Fruit fly (Drosophila melanogaster) whole organism, embryonic: ENCODE data around the gene CG14205.

Source experiments
- Adf1 ChIP-seq: fragments of 200-800 bp; sonication (Bioruptor generic); IDR thresholded peaks from 2 replicates; pipeline ENCODE4 v1.3.6; 2022; ENCODE audit warnings: missing biosample characterization, missing genetic modification characterization
- B-H2 ChIP-seq: fragments of 200-800 bp; sonication (Bioruptor generic); optimal IDR thresholded peaks from 2 replicates; lab custom pipeline; 2018; ENCODE audit warnings: missing biosample characterization, mild to moderate bottlenecking, missing genetic modification characterization
- CG15479 ChIP-seq: fragments of 200-800 bp; sonication (Bioruptor generic); optimal IDR thresholded peaks from 3 replicates; lab custom pipeline; 2019; ENCODE audit warnings: missing biosample characterization, mild to moderate bottlenecking, missing genetic modification characterization, moderate library complexity
- CG17385 ChIP-seq: fragments of 200-800 bp; sonication (Bioruptor generic); optimal IDR thresholded peaks from 3 replicates; lab custom pipeline; 2018; ENCODE audit warnings: missing biosample characterization, mild to moderate bottlenecking, missing genetic modification characterization
- CG18599 ChIP-seq: fragments of 200-800 bp; sonication (Bioruptor generic); optimal IDR thresholded peaks from 3 replicates; lab custom pipeline; 2017; ENCODE audit warnings: missing biosample characterization, missing genetic modification characterization, mild to moderate bottlenecking, moderate library complexity, missing genetic modification reagents
- CG30431 ChIP-seq: fragments of 200-800 bp; sonication (Bioruptor generic); optimal IDR thresholded peaks from 2 replicates; lab custom pipeline; 2017; ENCODE audit warnings: missing biosample characterization, missing genetic modification characterization
- CG32532 ChIP-seq: fragments of 200-800 bp; sonication (Bioruptor generic); IDR thresholded peaks from 2 replicates; pipeline ENCODE4 v1.3.6; 2022; ENCODE audit warnings: missing biosample characterization, missing genetic modification characterization
- CG34224 ChIP-seq: fragments of 200-800 bp; sonication (Bioruptor generic); IDR thresholded peaks from 3 replicates; pipeline ENCODE4 v1.3.6; 2022; ENCODE audit warnings: missing biosample characterization, missing genetic modification characterization; ENCODE audit not compliant: partially characterized antibody
- CG34376 ChIP-seq: fragments of 200-800 bp; sonication (Bioruptor generic); optimal IDR thresholded peaks from 2 replicates; lab custom pipeline; 2018; ENCODE audit warnings: missing biosample characterization, mild to moderate bottlenecking, missing genetic modification characterization
- CG4360 ChIP-seq: fragments of 200-800 bp; sonication (Bioruptor generic); IDR thresholded peaks from 2 replicates; pipeline ENCODE4 v1.3.6; 2022; ENCODE audit warnings: missing biosample characterization, missing genetic modification characterization
- CG43689 ChIP-seq: fragments of 200-800 bp; sonication (Bioruptor generic); IDR thresholded peaks from 2 replicates; pipeline ENCODE4 v1.3.6; 2022; ENCODE audit warnings: missing biosample characterization, missing genetic modification characterization
- CG8290 ChIP-seq, 3 experiments: fragments of 200-800 bp; sonication (Bioruptor generic); optimal IDR thresholded peaks; 2 replicates each; lab custom pipeline; 2016 to 2019; ENCODE audit warnings: missing biosample characterization in 3 of 3, missing genetic modification characterization in 3 of 3, mild to moderate bottlenecking in 2 of 3, moderate library complexity in 1 of 3
- CG8478 ChIP-seq: fragments of >200 bp; optimal IDR thresholded peaks from 2 replicates; lab custom pipeline; 2018
- CG9215 ChIP-seq: fragments of 200-800 bp; sonication (Bioruptor generic); IDR thresholded peaks from 2 replicates; pipeline ENCODE4 v1.3.6; 2022; ENCODE audit warnings: missing biosample characterization, missing genetic modification characterization
- Chrac-16 ChIP-seq: fragments of 200-800 bp; sonication (Bioruptor generic); optimal IDR thresholded peaks from 3 replicates; lab custom pipeline; 2016; ENCODE audit warnings: missing biosample characterization, missing genetic modification characterization
- Dip3 ChIP-seq: fragments of 200-800 bp; sonication (Bioruptor generic); optimal IDR thresholded peaks from 3 replicates; lab custom pipeline; 2016; ENCODE audit warnings: missing biosample characterization, missing genetic modification characterization
- Drgx ChIP-seq: fragments of 200-800 bp; sonication (Bioruptor generic); IDR thresholded peaks from 2 replicates; pipeline ENCODE4 v1.3.6; 2022; ENCODE audit warnings: missing biosample characterization, missing genetic modification characterization
- Eip74EF ChIP-seq, 2 experiments: fragments of 200-800 bp in 1 of 2; fragments of >200 bp in 1 of 2; sonication (Bioruptor generic) in 1 of 2; optimal IDR thresholded peaks; 2 replicates each; lab custom pipeline; 2017 to 2019; ENCODE audit warnings: missing biosample characterization in 2 of 2, missing genetic modification characterization in 2 of 2, mild to moderate bottlenecking in 1 of 2, moderate library complexity in 1 of 2
- HLHmδ ChIP-seq: fragments of 200-800 bp; sonication (Bioruptor generic); optimal IDR thresholded peaks from 2 replicates; lab custom pipeline; 2018; ENCODE audit warnings: missing biosample characterization, mild to moderate bottlenecking, missing genetic modification characterization, moderate library complexity
- Hand ChIP-seq: fragments of 200-800 bp; sonication (Bioruptor generic); optimal IDR thresholded peaks from 2 replicates; lab custom pipeline; 2017; ENCODE audit warnings: mild to moderate bottlenecking, missing biosample characterization, missing genetic modification reagents, missing genetic modification characterization
- Hmr ChIP-seq: fragments of 200-800 bp; sonication (Bioruptor generic); optimal IDR thresholded peaks from 3 replicates; lab custom pipeline; 2017; ENCODE audit warnings: mild to moderate bottlenecking, missing biosample characterization, missing genetic modification reagents, missing genetic modification characterization
- MBD-R2 ChIP-seq: fragments of 200-800 bp; sonication (Bioruptor generic); IDR thresholded peaks from 2 replicates; pipeline ENCODE4 v1.3.6; 2022; ENCODE audit warnings: missing biosample characterization, missing genetic modification characterization
- Med ChIP-seq: fragments of 200-800 bp; sonication (Bioruptor generic); peaks from one replicate; lab custom pipeline; 2016; ENCODE audit warnings: missing biosample characterization, missing genetic modification characterization, mild to moderate bottlenecking, inconsistent platforms, moderate library complexity
- Neu2 ChIP-seq: fragments of 200-800 bp; sonication (Bioruptor generic); optimal IDR thresholded peaks from 3 replicates; lab custom pipeline; 2016; ENCODE audit warnings: missing biosample characterization, missing genetic modification characterization, borderline replicate concordance
- Trl ChIP-seq, 3 experiments: fragments of >200 bp in 2 of 3; fragments of 200-800 bp in 1 of 3; sonication (Bioruptor generic) in 1 of 3; optimal IDR thresholded peaks; 2 replicates in 1 of 3; 3 replicates in 2 of 3; lab custom pipeline; 2016 to 2017; ENCODE audit warnings: missing biosample characterization in 1 of 3, missing genetic modification characterization in 1 of 3
- YL-1 ChIP-seq: fragments of 200-800 bp; sonication (Bioruptor generic); optimal IDR thresholded peaks from 3 replicates; lab custom pipeline; 2017; ENCODE audit warnings: missing biosample characterization, mild to moderate bottlenecking, missing genetic modification characterization
- bbx ChIP-seq: fragments of 200-800 bp; sonication (Bioruptor generic); IDR thresholded peaks from 2 replicates; pipeline ENCODE4 v1.3.6; 2022; ENCODE audit warnings: missing biosample characterization, missing genetic modification characterization; ENCODE audit not compliant: partially characterized antibody
- cg ChIP-seq: fragments of 200-800 bp; sonication (Bioruptor generic); optimal IDR thresholded peaks from 3 replicates; lab custom pipeline; 2019; ENCODE audit warnings: missing biosample characterization, mild to moderate bottlenecking, missing genetic modification characterization, moderate library complexity
- chm ChIP-seq: fragments of 200-800 bp; sonication (Bioruptor generic); IDR thresholded peaks from 2 replicates; pipeline ENCODE4 v1.3.6; 2022; ENCODE audit warnings: missing biosample characterization, missing genetic modification characterization
- chn ChIP-seq: fragments of 200-800 bp; sonication (Bioruptor generic); optimal IDR thresholded peaks from 2 replicates; lab custom pipeline; 2016; ENCODE audit warnings: missing biosample characterization, missing genetic modification characterization
- ewg ChIP-seq: fragments of 200-800 bp; sonication (Bioruptor generic); optimal IDR thresholded peaks from 3 replicates; lab custom pipeline; 2017; ENCODE audit warnings: mild to moderate bottlenecking, missing biosample characterization, missing genetic modification reagents, missing genetic modification characterization
- exex ChIP-seq: fragments of 200-800 bp; sonication (Bioruptor generic); optimal IDR thresholded peaks from 4 replicates; lab custom pipeline; 2018; ENCODE audit warnings: missing biosample characterization, mild to moderate bottlenecking, missing genetic modification characterization, moderate library complexity
- insv ChIP-seq, 2 experiments: fragments of 200-800 bp; sonication (Bioruptor generic); optimal IDR thresholded peaks; 3 replicates each; lab custom pipeline; 2016 to 2018; ENCODE audit warnings: missing biosample characterization in 2 of 2, missing genetic modification characterization in 2 of 2
- lab ChIP-seq: fragments of 200-800 bp; sonication (Bioruptor generic); optimal IDR thresholded peaks from 3 replicates; lab custom pipeline; 2017; ENCODE audit warnings: missing biosample characterization, missing genetic modification characterization, mild to moderate bottlenecking, moderate library complexity, missing genetic modification reagents
- lola ChIP-seq, 3 experiments: fragments of >200 bp in 2 of 3; fragments of 200-800 bp in 1 of 3; sonication (Bioruptor generic) in 1 of 3; optimal IDR thresholded peaks; 2 replicates each; lab custom pipeline; 2017 to 2019; ENCODE audit warnings: missing biosample characterization in 3 of 3, missing genetic modification characterization in 3 of 3, mild to moderate bottlenecking in 1 of 3, moderate library complexity in 1 of 3
- maf-S ChIP-seq: fragments of 200-800 bp; sonication (Bioruptor generic); optimal IDR thresholded peaks from 2 replicates; lab custom pipeline; 2016; ENCODE audit warnings: missing biosample characterization, missing genetic modification characterization
- nom ChIP-seq: fragments of 200-800 bp; sonication (Bioruptor generic); optimal IDR thresholded peaks from 2 replicates; lab custom pipeline; 2017; ENCODE audit warnings: missing biosample characterization, missing genetic modification characterization, mild to moderate bottlenecking, moderate library complexity, missing genetic modification reagents
- peb ChIP-seq: fragments of 200-800 bp; sonication (Bioruptor generic); IDR thresholded peaks from 2 replicates; pipeline ENCODE4 v1.3.6; 2022; ENCODE audit warnings: missing biosample characterization, missing genetic modification characterization
- pho ChIP-seq: fragments of 200-800 bp; sonication (Bioruptor generic); optimal IDR thresholded peaks from 2 replicates; lab custom pipeline; 2016; ENCODE audit warnings: missing biosample characterization, missing genetic modification characterization
- pita ChIP-seq: fragments of 200-800 bp; sonication (Bioruptor generic); optimal IDR thresholded peaks from 2 replicates; lab custom pipeline; 2017; ENCODE audit warnings: missing biosample characterization, mild to moderate bottlenecking, missing genetic modification characterization
- pros ChIP-seq: fragments of 200-800 bp; sonication (Bioruptor generic); optimal IDR thresholded peaks from 3 replicates; lab custom pipeline; 2019; ENCODE audit warnings: missing biosample characterization, mild to moderate bottlenecking, missing genetic modification characterization, moderate library complexity
- psq ChIP-seq: fragments of 200-800 bp; sonication (Bioruptor generic); optimal IDR thresholded peaks from 2 replicates; lab custom pipeline; 2017; ENCODE audit warnings: missing biosample characterization, missing genetic modification characterization
- pzg ChIP-seq: fragments of 200-800 bp; sonication (Bioruptor generic); optimal IDR thresholded peaks from 3 replicates; lab custom pipeline; 2018; ENCODE audit warnings: missing biosample characterization, mild to moderate bottlenecking, missing genetic modification characterization, moderate library complexity
- sens ChIP-seq: fragments of 200-800 bp; sonication (Bioruptor generic); peaks from one replicate; lab custom pipeline; 2016; ENCODE audit warnings: missing biosample characterization, missing genetic modification characterization
- sens-2 ChIP-seq: fragments of 200-800 bp; sonication (Bioruptor generic); IDR thresholded peaks from 2 replicates; pipeline ENCODE4 v1.3.6; 2022; ENCODE audit warnings: missing biosample characterization, missing genetic modification characterization
- wek ChIP-seq: fragments of 200-800 bp; sonication (Bioruptor generic); optimal IDR thresholded peaks from 3 replicates; lab custom pipeline; 2018; ENCODE audit warnings: missing biosample characterization, mild to moderate bottlenecking, missing genetic modification characterization, moderate library complexity

CG14205 gene

DNA sequence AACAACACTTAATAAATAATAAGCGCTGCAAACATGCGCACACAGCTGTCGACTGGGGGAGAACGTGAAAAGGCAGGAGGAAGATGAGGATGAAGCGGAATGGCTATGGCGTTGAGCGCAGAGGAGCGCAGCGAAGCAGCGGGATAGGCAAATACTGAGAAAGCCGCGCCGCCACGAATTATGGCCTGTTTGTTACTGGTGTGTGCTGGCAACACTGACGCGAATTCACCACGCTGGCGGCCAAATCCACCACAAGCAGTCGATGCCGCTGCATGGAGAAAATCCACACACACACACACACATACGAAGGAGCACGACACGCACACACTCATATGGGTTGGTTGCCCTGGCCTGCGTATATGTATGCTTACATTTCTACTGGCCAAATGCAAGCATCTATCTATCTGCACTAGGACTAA lies 44.6 kb downstream of the CG14205 start (continued):
- TF ChIP-seq chm (GFP tag; lab: Robert Waterston, UW) (peak; percentile 40; the same call in 1 of the 2 replicates), CG32532 (peak; percentile 27; the same call in 1 of the 2 replicates), pzg (GFP tag; lab: Kevin White, UChicago) (peak; percentile 17), insv (GFP tag; optimal IDR thresholded peaks at IDR 0.05; lab: Kevin White, UChicago) (peak in 1 of 2 experiments; percentile 17), HLHmδ (GFP tag; lab: Kevin White, UChicago) (peak; percentile 80), CG8478 (lab: Kevin White, UChicago) (peak; percentile 98), ewg (GFP tag; lab: Kevin White, UChicago) (peak; percentile 37), psq (GFP tag; lab: Kevin White, UChicago) (peak; percentile 69), Hand (peak; percentile 12), MBD-R2 (GFP tag; lab: Robert Waterston, UW) (peak; percentile 17; the same call in 1 of the 2 replicates), pita (GFP tag; lab: Kevin White, UChicago) (no peak), cg (GFP tag; lab: Kevin White, UChicago) (peak; percentile 94), CG43689 (GFP tag; lab: Robert Waterston, UW) (no peak), exex (tag; lab: Kevin White, UChicago) (no peak), YL-1 (GFP tag; lab: Kevin White, UChicago) (peak; percentile 51), bbx (0 out of 2 replicates have a peak, but pooled peaks have one; percentile 24), nom (GFP tag; lab: Kevin White, UChicago) (peak; percentile 65), Adf1 (GFP tag; lab: Robert Waterston, UW) (peak; percentile 54; the same call in 1 of the 2 replicates), CG9215 (GFP tag; lab: Robert Waterston, UW) (peak; percentile 86), Med (peak; percentile 34), sens-2 (GFP tag; lab: Robert Waterston, UW) (no peak), maf-S (peak; percentile 1), CG8290 (GFP tag; optimal IDR thresholded peaks at IDR 0.05; lab: Kevin White, UChicago) (no peak), CG8290 (tag; optimal IDR thresholded peaks at IDR 0.05; lab: Kevin White, UChicago) (no peak), lab (no peak)

DNA sequence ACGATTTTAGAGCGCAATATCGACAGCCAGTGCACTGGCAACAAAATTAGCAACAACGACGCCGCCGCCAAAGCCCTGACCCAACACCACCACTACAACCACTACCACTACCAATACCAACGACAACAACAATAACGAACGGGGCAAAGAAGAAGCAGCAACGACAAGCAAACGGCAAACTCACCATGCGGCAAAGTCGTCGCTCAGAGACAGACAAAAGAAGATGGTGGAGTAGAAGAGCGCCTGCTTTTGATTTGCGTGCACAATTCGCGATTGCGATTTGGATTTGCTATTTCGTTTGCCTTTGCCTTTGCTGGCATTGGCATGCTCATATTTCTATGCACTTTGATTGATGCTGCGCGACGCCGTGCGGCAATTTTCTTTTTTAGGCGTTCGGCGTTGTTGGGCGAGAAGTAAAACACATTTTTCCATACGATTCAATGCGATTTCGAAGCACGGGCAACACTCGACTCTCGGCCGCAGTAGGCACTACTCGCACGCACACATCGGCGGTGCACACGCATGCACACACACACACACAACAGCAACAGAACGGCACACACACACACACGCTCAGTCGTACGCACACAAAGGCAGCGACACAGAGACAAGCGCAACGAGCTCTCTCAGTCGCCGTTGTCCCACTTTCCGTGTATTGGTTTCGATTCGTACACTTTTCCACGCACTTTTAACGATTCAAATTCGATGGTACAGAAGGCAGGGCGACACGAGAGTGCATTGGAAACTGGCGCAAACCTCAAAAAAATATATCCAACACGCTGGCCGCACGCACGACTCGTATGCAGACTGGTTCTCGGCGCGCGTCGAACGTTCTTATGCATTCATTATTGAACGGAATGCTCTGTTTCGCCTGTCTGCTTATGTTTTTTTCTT lies 45.3 kb downstream of the CG14205 start:
- TF ChIP-seq Neu2 (no peak), CG15479 (GFP tag; lab: Kevin White, UChicago) (peak; percentile 95), Hmr (GFP tag; lab: Kevin White, UChicago) (no peak), lola (GFP tag; optimal IDR thresholded peaks at IDR 0.05; lab: Kevin White, UChicago) (peak in 1 of 3 experiments; percentile 80), Adf1 (GFP tag; lab: Robert Waterston, UW) (peak; percentile 77), CG34224 (GFP tag; lab: Robert Waterston, UW) (0 out of 3 replicates have a peak, but pooled peaks have one; percentile 21), CG4360 (GFP tag; lab: Robert Waterston, UW) (peak; percentile 57), Dip3 (no peak), CG18599 (GFP tag; lab: Kevin White, UChicago) (peak; percentile 4), CG34376 (GFP tag; lab: Kevin White, UChicago) (peak; percentile 47), Trl (optimal IDR thresholded peaks at IDR 0.05; lab: Kevin White, UChicago) (peak in 1 of 2 experiments; percentile 65), Trl (GFP tag; optimal IDR thresholded peaks at IDR 0.05; lab: Kevin White, UChicago) (no peak), Drgx (0 out of 2 replicates have a peak, but pooled peaks have one; percentile 11), chn (GFP tag; lab: Kevin White, UChicago) (no peak), Chrac-16 (GFP tag; lab: Kevin White, UChicago) (no peak), Eip74EF (GFP tag; optimal IDR thresholded peaks at IDR 0.05; lab: Kevin White, UChicago) (no peak), wek (GFP tag; lab: Kevin White, UChicago) (no peak), sens (peak; percentile 4), peb (GFP tag; lab: Robert Waterston, UW) (no peak), B-H2 (GFP tag; lab: Kevin White, UChicago) (no peak), pho (GFP tag; lab: Kevin White, UChicago) (no peak), Med (peak; percentile 79), CG30431 (GFP tag; lab: Kevin White, UChicago) (no peak), CG17385 (GFP tag; lab: Kevin White, UChicago) (peak; percentile 93), pros (peak; percentile 56)
